Fruit fly (Drosophila melanogaster) whole organism, embryonic: ENCODE results near the gene Prtl99C.

Experiments used
- CG10274 ChIP-seq: fragments of 200-800 bp; sonication (Bioruptor generic); optimal IDR thresholded peaks from 3 replicates; lab custom pipeline; 2017; ENCODE audit warnings: missing biosample characterization, mild to moderate bottlenecking, missing genetic modification characterization
- CG10959 ChIP-seq: fragments of 200-800 bp; sonication (Bioruptor generic); IDR thresholded peaks from 2 replicates; pipeline ENCODE4 v1.3.6; 2022; ENCODE audit warnings: missing biosample characterization, missing genetic modification characterization
- CG12104 ChIP-seq: fragments of 200-800 bp; sonication (Bioruptor generic); optimal IDR thresholded peaks from 3 replicates; lab custom pipeline; 2016; ENCODE audit warnings: missing biosample characterization, missing genetic modification characterization
- CG12236 ChIP-seq: fragments of 200-800 bp; sonication (Bioruptor generic); optimal IDR thresholded peaks from 2 replicates; lab custom pipeline; 2016; ENCODE audit warnings: missing biosample characterization, missing genetic modification characterization
- CG1602 ChIP-seq: fragments of 200-800 bp; sonication (Bioruptor generic); optimal IDR thresholded peaks from 3 replicates; lab custom pipeline; 2016; ENCODE audit warnings: missing biosample characterization, missing genetic modification characterization
- CG2129 ChIP-seq: fragments of 200-800 bp; sonication (Bioruptor generic); IDR thresholded peaks from 2 replicates; pipeline ENCODE4 v1.3.6; 2022; ENCODE audit warnings: missing biosample characterization, missing genetic modification characterization; ENCODE audit not compliant: partially characterized antibody
- CG2712 ChIP-seq: fragments of 200-800 bp; optimal IDR thresholded peaks from 3 replicates; lab custom pipeline; 2019; ENCODE audit warnings: missing biosample characterization, mild to moderate bottlenecking, missing genetic modification characterization, moderate library complexity
- CG2875 ChIP-seq: fragments of 200-800 bp; sonication (Bioruptor generic); optimal IDR thresholded peaks from 2 replicates; lab custom pipeline; 2017; ENCODE audit warnings: missing biosample characterization, mild to moderate bottlenecking, missing genetic modification characterization, missing genetic modification reagents
- CG31388 ChIP-seq: fragments of 200-800 bp; sonication (Bioruptor generic); optimal IDR thresholded peaks from 2 replicates; lab custom pipeline; 2016; ENCODE audit warnings: missing biosample characterization, missing genetic modification characterization
- CG32772 ChIP-seq: fragments of 200-800 bp; sonication (Bioruptor generic); IDR thresholded peaks from 2 replicates; pipeline ENCODE4 v1.3.6; 2022; ENCODE audit warnings: missing biosample characterization, missing genetic modification characterization
- CG42726 ChIP-seq: fragments of 200-800 bp; sonication (Bioruptor generic); IDR thresholded peaks from 2 replicates; pipeline ENCODE4 v1.3.6; 2022; ENCODE audit warnings: missing biosample characterization, missing genetic modification characterization; ENCODE audit not compliant: partially characterized antibody
- CG43689 ChIP-seq: fragments of 200-800 bp; sonication (Bioruptor generic); IDR thresholded peaks from 2 replicates; pipeline ENCODE4 v1.3.6; 2022; ENCODE audit warnings: missing biosample characterization, missing genetic modification characterization
- CG4730 ChIP-seq: fragments of 200-800 bp; sonication (Bioruptor generic); IDR thresholded peaks from 2 replicates; pipeline ENCODE4 v1.3.6; 2022; ENCODE audit warnings: missing biosample characterization, missing genetic modification characterization
- CG6854 ChIP-seq: fragments of 200-800 bp; sonication (Bioruptor generic); optimal IDR thresholded peaks from 3 replicates; lab custom pipeline; 2017; ENCODE audit warnings: missing biosample characterization, mild to moderate bottlenecking, missing genetic modification characterization
- CG7963 ChIP-seq: fragments of 200-800 bp; sonication (Bioruptor generic); IDR thresholded peaks from 3 replicates; pipeline ENCODE4 v1.3.6; 2022; ENCODE audit warnings: missing biosample characterization, missing genetic modification characterization; ENCODE audit not compliant: partially characterized antibody
- CG7987 ChIP-seq: fragments of 200-800 bp; sonication (Bioruptor generic); optimal IDR thresholded peaks from 2 replicates; lab custom pipeline; 2018; ENCODE audit warnings: missing biosample characterization, mild to moderate bottlenecking, missing genetic modification characterization, moderate library complexity
- Dfd ChIP-seq, 2 experiments: fragments of >200 bp; optimal IDR thresholded peaks; 2 replicates each; lab custom pipeline; 2017; ENCODE audit warnings: missing biosample characterization in 2 of 2, missing genetic modification characterization in 2 of 2
- Dref ChIP-seq: fragments of 200-800 bp; sonication (Bioruptor generic); IDR thresholded peaks from 2 replicates; pipeline ENCODE4 v1.3.6; 2022; ENCODE audit warnings: missing biosample characterization, missing genetic modification characterization
- Elba2 ChIP-seq: fragments of 200-800 bp; sonication (Bioruptor generic); optimal IDR thresholded peaks from 3 replicates; lab custom pipeline; 2016; ENCODE audit warnings: missing biosample characterization, missing genetic modification characterization
- Ets97D ChIP-seq: fragments of 200-800 bp; sonication (Bioruptor generic); optimal IDR thresholded peaks from 3 replicates; lab custom pipeline; 2016; ENCODE audit warnings: missing biosample characterization, missing genetic modification characterization
- Gug ChIP-seq: fragments of 200-800 bp; sonication (Bioruptor generic); IDR thresholded peaks from 4 replicates; pipeline ENCODE4 v1.3.6; 2022; ENCODE audit warnings: missing biosample characterization, missing genetic modification characterization
- HLH54F ChIP-seq: fragments of 200-800 bp; sonication (Bioruptor generic); optimal IDR thresholded peaks from 3 replicates; lab custom pipeline; 2016; ENCODE audit warnings: missing biosample characterization, missing genetic modification characterization
- HLHmδ ChIP-seq: fragments of 200-800 bp; sonication (Bioruptor generic); optimal IDR thresholded peaks from 2 replicates; lab custom pipeline; 2018; ENCODE audit warnings: missing biosample characterization, mild to moderate bottlenecking, missing genetic modification characterization, moderate library complexity
- Hsf ChIP-seq: fragments of 200-800 bp; sonication (Bioruptor generic); optimal IDR thresholded peaks from 3 replicates; lab custom pipeline; 2016; ENCODE audit warnings: missing biosample characterization, missing genetic modification characterization
- MBD-R2 ChIP-seq: fragments of 200-800 bp; sonication (Bioruptor generic); IDR thresholded peaks from 2 replicates; pipeline ENCODE4 v1.3.6; 2022; ENCODE audit warnings: missing biosample characterization, missing genetic modification characterization
- Mad ChIP-seq: fragments of 200-800 bp; sonication (Bioruptor generic); optimal IDR thresholded peaks from 2 replicates; lab custom pipeline; 2016; ENCODE audit warnings: missing biosample characterization, missing genetic modification characterization
- Meics ChIP-seq: fragments of 200-800 bp; sonication (Bioruptor generic); optimal IDR thresholded peaks from 2 replicates; lab custom pipeline; 2017; ENCODE audit warnings: missing biosample characterization, mild to moderate bottlenecking, missing genetic modification characterization
- Opbp ChIP-seq: fragments of 200-800 bp; sonication (Bioruptor generic); IDR thresholded peaks from 3 replicates; pipeline ENCODE4 v1.3.6; 2022; ENCODE audit warnings: missing biosample characterization, missing genetic modification characterization; ENCODE audit not compliant: partially characterized antibody
- Side ChIP-seq: fragments of 200-800 bp; sonication (Bioruptor generic); optimal IDR thresholded peaks from 2 replicates; lab custom pipeline; 2016; ENCODE audit warnings: missing biosample characterization, missing genetic modification characterization
- Sry-β ChIP-seq: fragments of 200-800 bp; sonication (Bioruptor generic); optimal IDR thresholded peaks from 2 replicates; lab custom pipeline; 2018; ENCODE audit warnings: missing biosample characterization, mild to moderate bottlenecking, missing genetic modification characterization, moderate library complexity
- YL-1 ChIP-seq: fragments of 200-800 bp; sonication (Bioruptor generic); optimal IDR thresholded peaks from 3 replicates; lab custom pipeline; 2017; ENCODE audit warnings: missing biosample characterization, mild to moderate bottlenecking, missing genetic modification characterization
- bbx ChIP-seq: fragments of 200-800 bp; sonication (Bioruptor generic); IDR thresholded peaks from 2 replicates; pipeline ENCODE4 v1.3.6; 2022; ENCODE audit warnings: missing biosample characterization, missing genetic modification characterization; ENCODE audit not compliant: partially characterized antibody
- cg ChIP-seq: fragments of 200-800 bp; sonication (Bioruptor generic); optimal IDR thresholded peaks from 3 replicates; lab custom pipeline; 2019; ENCODE audit warnings: missing biosample characterization, mild to moderate bottlenecking, missing genetic modification characterization, moderate library complexity
- ci ChIP-seq: fragments of 200-800 bp; sonication (Bioruptor generic); IDR thresholded peaks from 3 replicates; pipeline ENCODE4 v1.3.6; 2022; ENCODE audit warnings: missing biosample characterization, missing genetic modification characterization
- dm ChIP-seq: fragments of 200-800 bp; sonication (Bioruptor generic); optimal IDR thresholded peaks from 3 replicates; lab custom pipeline; 2016; ENCODE audit warnings: missing biosample characterization, missing genetic modification characterization
- emc ChIP-seq: fragments of 200-800 bp; sonication (Bioruptor generic); optimal IDR thresholded peaks from 2 replicates; lab custom pipeline; 2016; ENCODE audit warnings: missing biosample characterization, missing genetic modification characterization
- gcm ChIP-seq: fragments of 200-800 bp; sonication (Bioruptor generic); optimal IDR thresholded peaks from 2 replicates; lab custom pipeline; 2019; ENCODE audit warnings: missing biosample characterization, mild to moderate bottlenecking, missing genetic modification characterization, moderate library complexity
- gfzf ChIP-seq: fragments of 200-800 bp; sonication (Bioruptor generic); optimal IDR thresholded peaks from 2 replicates; lab custom pipeline; 2016; ENCODE audit warnings: missing biosample characterization, mild to moderate bottlenecking, missing genetic modification characterization, moderate library complexity
- insv ChIP-seq, 2 experiments: fragments of 200-800 bp; sonication (Bioruptor generic); optimal IDR thresholded peaks; 3 replicates each; lab custom pipeline; 2016 to 2018; ENCODE audit warnings: missing biosample characterization in 2 of 2, missing genetic modification characterization in 2 of 2
- jumu ChIP-seq: fragments of 200-800 bp; sonication (Bioruptor generic); optimal IDR thresholded peaks from 3 replicates; lab custom pipeline; 2016; ENCODE audit warnings: missing biosample characterization, missing genetic modification characterization
- knrl ChIP-seq: fragments of 200-800 bp; sonication (Bioruptor generic); IDR thresholded peaks from 3 replicates; pipeline ENCODE4 v1.3.6; 2022; ENCODE audit warnings: missing biosample characterization, missing genetic modification characterization; ENCODE audit not compliant: partially characterized antibody
- lilli ChIP-seq: fragments of 200-800 bp; sonication (Bioruptor generic); optimal IDR thresholded peaks from 3 replicates; lab custom pipeline; 2016; ENCODE audit warnings: missing biosample characterization, missing genetic modification characterization
- nerfin-2 ChIP-seq: fragments of 200-800 bp; sonication (Bioruptor generic); IDR thresholded peaks from 2 replicates; pipeline ENCODE4 v1.3.6; 2022; ENCODE audit warnings: missing biosample characterization, missing genetic modification characterization; ENCODE audit not compliant: partially characterized antibody
- phol ChIP-seq: fragments of 200-800 bp; sonication (Bioruptor generic); optimal IDR thresholded peaks from 3 replicates; lab custom pipeline; 2018; ENCODE audit warnings: missing biosample characterization, mild to moderate bottlenecking, missing genetic modification characterization, moderate library complexity
- salm ChIP-seq: fragments of 200-800 bp; sonication (Bioruptor generic); optimal IDR thresholded peaks from 2 replicates; lab custom pipeline; 2018; ENCODE audit warnings: missing biosample characterization, mild to moderate bottlenecking, missing genetic modification characterization
- scrt ChIP-seq: fragments of 200-800 bp; sonication (Bioruptor generic); optimal IDR thresholded peaks from 2 replicates; lab custom pipeline; 2018; ENCODE audit warnings: missing biosample characterization, mild to moderate bottlenecking, missing genetic modification characterization, moderate library complexity
- sisA ChIP-seq: fragments of 200-800 bp; sonication (Bioruptor generic); IDR thresholded peaks from 2 replicates; pipeline ENCODE4 v1.3.6; 2022; ENCODE audit warnings: missing biosample characterization, missing genetic modification characterization
- trem ChIP-seq: fragments of 200-800 bp; optimal IDR thresholded peaks from 3 replicates; lab custom pipeline; 2019; ENCODE audit warnings: missing biosample characterization, mild to moderate bottlenecking, missing genetic modification characterization, moderate library complexity
- zfh1 ChIP-seq: fragments of 200-800 bp; sonication (Bioruptor generic); IDR thresholded peaks from 3 replicates; pipeline ENCODE4 v1.3.6; 2022; ENCODE audit warnings: missing biosample characterization, missing genetic modification characterization

Gene Prtl99C

dm6 chr3R:29806682-29807393 is 28.9 kb upstream of the Prtl99C start, which contains the start of the genes ca and ncd (continued):
- no peak for TF ChIP-seq CG12104 (GFP tag; lab: Kevin White, UChicago)
- no peak for TF ChIP-seq CG6854
- TF ChIP-seq CG43689 (GFP tag; lab: Robert Waterston, UW) = no peak
- peak; percentile 57; the same call in 1 of the 2 replicates for TF ChIP-seq CG42726 (GFP tag; lab: Robert Waterston, UW)
- TF ChIP-seq CG12236 (GFP tag; lab: Kevin White, UChicago) = no peak
- peak; percentile 47; the same call in 1 of the 2 replicates for TF ChIP-seq CG2129
- peak; percentile 62 for TF ChIP-seq jumu (GFP tag; lab: Kevin White, UChicago)
- TF ChIP-seq scrt = no peak
- TF ChIP-seq CG4730 = no peak
- peak; percentile 12 for TF ChIP-seq trem (tag; lab: Kevin White, UChicago)
- no peak for TF ChIP-seq sisA (GFP tag; lab: Robert Waterston, UW)
- peak; percentile 68 for TF ChIP-seq bbx (GFP tag; lab: Robert Waterston, UW)
- no peak for TF ChIP-seq salm (tag; lab: Kevin White, UChicago)
- peak; percentile 49 for TF ChIP-seq Dref
- no peak for TF ChIP-seq ci (GFP tag; lab: Robert Waterston, UW)
- peak; percentile 24; the same call in 1 of the 2 replicates for TF ChIP-seq nerfin-2 (GFP tag; lab: Robert Waterston, UW)
- no peak for TF ChIP-seq emc (GFP tag; lab: Kevin White, UChicago)
- TF ChIP-seq CG2875 (GFP tag; lab: Kevin White, UChicago) = no peak
- TF ChIP-seq Gug (GFP tag; lab: Robert Waterston, UW) = no peak
- peak; percentile 34 for TF ChIP-seq dm (GFP tag; lab: Kevin White, UChicago)
- TF ChIP-seq CG31388 (GFP tag; lab: Kevin White, UChicago) = no peak
- TF ChIP-seq HLH54F (GFP tag; lab: Kevin White, UChicago) = no peak
- no peak for TF ChIP-seq Meics (GFP tag; lab: Kevin White, UChicago)
- no peak for TF ChIP-seq lilli (GFP tag; lab: Kevin White, UChicago)
- no peak for TF ChIP-seq Hsf (GFP tag; lab: Kevin White, UChicago)
- TF ChIP-seq Ets97D (GFP tag; lab: Kevin White, UChicago) = peak; percentile 46
- peak; percentile 62 for TF ChIP-seq Sry-β (GFP tag; lab: Kevin White, UChicago)
- TF ChIP-seq knrl = peak; percentile 57; the same call in 2 of the 3 replicates
- peak; percentile 62 for TF ChIP-seq Opbp (GFP tag; lab: Robert Waterston, UW)
- no peak for TF ChIP-seq CG2712
- TF ChIP-seq YL-1 (GFP tag; lab: Kevin White, UChicago) = peak; percentile 92
- TF ChIP-seq CG7963 = peak; percentile 61; the same call in 1 of the 3 replicates
- peak; percentile 15 for TF ChIP-seq phol (tag; lab: Kevin White, UChicago)
- TF ChIP-seq Dfd (GFP tag; optimal IDR thresholded peaks at IDR 0.05; lab: Kevin White, UChicago) = no peak
- TF ChIP-seq HLHmδ (GFP tag; lab: Kevin White, UChicago) = no peak
- no peak for TF ChIP-seq zfh1 (GFP tag; lab: Robert Waterston, UW)
- peak; percentile 56; the same call in 1 of the 2 replicates for TF ChIP-seq MBD-R2 (GFP tag; lab: Robert Waterston, UW)
- TF ChIP-seq CG7987 (GFP tag; lab: Kevin White, UChicago) = no peak
- TF ChIP-seq CG1602 (GFP tag; lab: Kevin White, UChicago) = no peak
- TF ChIP-seq Mad = no peak
- TF ChIP-seq CG32772 (GFP tag; lab: Robert Waterston, UW) = no peak
- no peak for TF ChIP-seq CG10959 (GFP tag; lab: Robert Waterston, UW)
- peak; percentile 59 for TF ChIP-seq gfzf (GFP tag; lab: Kevin White, UChicago)
- peak; percentile 3 for TF ChIP-seq Side (GFP tag; lab: Kevin White, UChicago)
- no peak for TF ChIP-seq gcm (GFP tag; lab: Kevin White, UChicago)
- peak; percentile 82 for TF ChIP-seq Elba2
- no peak for TF ChIP-seq cg
- no peak for TF ChIP-seq CG10274 (GFP tag; lab: Kevin White, UChicago)
- TF ChIP-seq insv (GFP tag; optimal IDR thresholded peaks at IDR 0.05; lab: Kevin White, UChicago) = peak; percentile 46 to 95
